Fruit fly (Drosophila melanogaster): ENCODE results near the gene CG13950.

- peak; percentile 25 for TF ChIP-seq CG8478 (optimal IDR thresholded peaks at IDR 0.05)
- TF ChIP-seq usp (GFP tag; optimal IDR thresholded peaks at IDR 0.05) = no peak
- TF ChIP-seq psq (optimal IDR thresholded peaks at IDR 0.05) = no peak
- TF ChIP-seq pan (optimal IDR thresholded peaks at IDR 0.05) = no peak
Observed at dm6 chr2L:867899-868605, 8.1 kb downstream of the CG13950 start, which contains the start of gene aru.

All from whole organism.